Worm (Caenorhabditis elegans) whole organism, late embryonic: ENCODE data around the gene tps-2.

ENCODE experiments used
- C38D4.7 ChIP-seq: fragments of 200-800 bp; sonication (Bioruptor generic); optimal IDR thresholded peaks from 2 replicates; lab custom pipeline; 2018; ENCODE audit warnings: mild to moderate bottlenecking, missing genetic modification characterization, moderate library complexity, missing compliant biosample characterization
- K02D7.2 ChIP-seq: sonication (generic microtip); optimal IDR thresholded peaks from 2 replicates; lab custom pipeline; 2017; ENCODE audit warnings: mild to moderate bottlenecking, missing genetic modification characterization, missing compliant biosample characterization
- ceh-14 ChIP-seq: sonication (generic microtip); optimal IDR thresholded peaks from 2 replicates; lab custom pipeline; 2016; ENCODE audit warnings: missing genotype, missing genetic modification characterization, missing compliant biosample characterization
- ceh-18 ChIP-seq: sonication (generic microtip); optimal IDR thresholded peaks from 2 replicates; lab custom pipeline; 2016; ENCODE audit warnings: missing genetic modification characterization, missing compliant biosample characterization
- ceh-19 ChIP-seq: fragments of 200-800 bp; sonication (Bioruptor generic); optimal IDR thresholded peaks from 2 replicates; lab custom pipeline; 2018; ENCODE audit warnings: mild to moderate bottlenecking, missing genetic modification characterization, missing compliant biosample characterization
- ceh-24 ChIP-seq: sonication (generic microtip); optimal IDR thresholded peaks from 2 replicates; lab custom pipeline; 2016; ENCODE audit warnings: mild to moderate bottlenecking, missing genetic modification characterization, missing compliant biosample characterization
- ceh-30 ChIP-seq: fragments of 150-350 bp; optimal IDR thresholded peaks from 2 replicates; lab custom pipeline; 2014; ENCODE audit warnings: missing biosample characterization, missing genetic modification characterization
- ceh-34 ChIP-seq: sonication (generic microtip); optimal IDR thresholded peaks from 2 replicates; lab custom pipeline; 2016; ENCODE audit warnings: mild to moderate bottlenecking, missing genetic modification characterization, missing compliant biosample characterization
- ceh-9 ChIP-seq: sonication (generic microtip); optimal IDR thresholded peaks from 2 replicates; lab custom pipeline; 2016; ENCODE audit warnings: mild to moderate bottlenecking, missing genetic modification characterization, inconsistent platforms, missing compliant biosample characterization
- che-1 ChIP-seq: sonication (generic microtip); optimal IDR thresholded peaks from 2 replicates; lab custom pipeline; 2016; ENCODE audit warnings: mild to moderate bottlenecking, missing genetic modification characterization, missing compliant biosample characterization
- elt-4 ChIP-seq: sonication (generic microtip); optimal IDR thresholded peaks from 2 replicates; lab custom pipeline; 2016; ENCODE audit warnings: missing genetic modification characterization, missing compliant biosample characterization
- ets-4 ChIP-seq: sonication (generic microtip); optimal IDR thresholded peaks from 2 replicates; lab custom pipeline; 2016; ENCODE audit warnings: missing genetic modification characterization, missing compliant biosample characterization
- eyg-1 ChIP-seq: sonication (generic microtip); optimal IDR thresholded peaks from 2 replicates; lab custom pipeline; 2016; ENCODE audit warnings: missing genotype, missing genetic modification characterization, missing compliant biosample characterization
- fax-1 ChIP-seq: sonication (generic microtip); optimal IDR thresholded peaks from 2 replicates; lab custom pipeline; 2016; ENCODE audit warnings: missing genotype, missing genetic modification characterization, missing compliant biosample characterization
- fkh-6 ChIP-seq: sonication (generic microtip); optimal IDR thresholded peaks from 2 replicates; lab custom pipeline; 2016; ENCODE audit warnings: missing genetic modification characterization, missing compliant biosample characterization
- gmeb-2 ChIP-seq: sonication (generic microtip); optimal IDR thresholded peaks from 2 replicates; lab custom pipeline; 2016; ENCODE audit warnings: missing genetic modification characterization, inconsistent platforms, missing compliant biosample characterization
- hlh-13 ChIP-seq: fragments of 200-800 bp; sonication (Bioruptor generic); optimal IDR thresholded peaks from 2 replicates; lab custom pipeline; 2018; ENCODE audit warnings: mild to moderate bottlenecking, missing genetic modification characterization, missing compliant biosample characterization
- hlh-30 ChIP-seq: sonication (generic microtip); optimal IDR thresholded peaks from 2 replicates; lab custom pipeline; 2017; ENCODE audit warnings: antibody characterized with exemption, missing genetic modification characterization, missing compliant biosample characterization; ENCODE audit not compliant: insufficient read depth
- lin-11 ChIP-seq: fragments of 200-800 bp; sonication (Bioruptor generic); optimal IDR thresholded peaks from 2 replicates; lab custom pipeline; 2018; ENCODE audit warnings: mild to moderate bottlenecking, missing genetic modification characterization, missing compliant biosample characterization
- madf-2 ChIP-seq: sonication (generic microtip); optimal IDR thresholded peaks from 2 replicates; lab custom pipeline; 2017; ENCODE audit warnings: missing genetic modification characterization, missing compliant biosample characterization
- mec-3 ChIP-seq: sonication (generic microtip); optimal IDR thresholded peaks from 2 replicates; lab custom pipeline; 2016; ENCODE audit warnings: borderline replicate concordance, missing genetic modification characterization, missing compliant biosample characterization
- nhr-11 ChIP-seq: fragments of 150-350 bp; optimal IDR thresholded peaks from 2 replicates; lab custom pipeline; 2014; ENCODE audit warnings: missing biosample characterization, missing genetic modification characterization
- nhr-232 ChIP-seq: sonication (generic microtip); optimal IDR thresholded peaks from 2 replicates; lab custom pipeline; 2016; ENCODE audit warnings: missing genetic modification characterization, missing compliant biosample characterization
- odd-2 ChIP-seq: sonication (generic microtip); optimal IDR thresholded peaks from 2 replicates; lab custom pipeline; 2017; ENCODE audit warnings: antibody characterized with exemption, mild to moderate bottlenecking, missing genetic modification characterization, missing compliant biosample characterization
- pag-3 ChIP-seq: sonication (generic microtip); optimal IDR thresholded peaks from 2 replicates; lab custom pipeline; 2016; ENCODE audit warnings: missing compliant biosample characterization, missing genetic modification characterization, borderline replicate concordance
- pat-9 ChIP-seq: fragments of 200-800 bp; sonication (Bioruptor generic); optimal IDR thresholded peaks from 2 replicates; lab custom pipeline; 2018; ENCODE audit warnings: mild to moderate bottlenecking, missing genetic modification characterization, moderate library complexity, missing compliant biosample characterization
- pha-2 ChIP-seq: sonication (generic microtip); optimal IDR thresholded peaks from 2 replicates; lab custom pipeline; 2017; ENCODE audit warnings: mild to moderate bottlenecking, missing genetic modification characterization, missing compliant biosample characterization
- pha-4 ChIP-seq: fragments of 150-350 bp; optimal IDR thresholded peaks from 2 replicates; lab custom pipeline; 2018; ENCODE audit warnings: missing biosample characterization, missing genetic modification reagents, missing genetic modification characterization
- ref-2 ChIP-seq: sonication (generic microtip); optimal IDR thresholded peaks from 2 replicates; lab custom pipeline; 2016; ENCODE audit warnings: missing genetic modification characterization, missing compliant biosample characterization
- rnt-1 ChIP-seq: sonication (generic microtip); optimal IDR thresholded peaks from 2 replicates; lab custom pipeline; 2016; ENCODE audit warnings: missing genetic modification characterization, missing compliant biosample characterization
- sdc-2 ChIP-seq: sonication (generic microtip); optimal IDR thresholded peaks from 2 replicates; lab custom pipeline; 2016; ENCODE audit warnings: missing genotype, missing genetic modification characterization, missing compliant biosample characterization
- sox-2 ChIP-seq: fragments of 200-800 bp; sonication (Bioruptor generic); IDR thresholded peaks from 2 replicates; pipeline ENCODE4 v1.3.6; 2022; ENCODE audit warnings: missing genetic modification reagents, missing genetic modification characterization, missing compliant biosample characterization
- sox-4 ChIP-seq: sonication (generic microtip); optimal IDR thresholded peaks from 2 replicates; lab custom pipeline; 2017; ENCODE audit warnings: mild to moderate bottlenecking, missing genetic modification characterization, inconsistent platforms, missing compliant biosample characterization
- tbx-7 ChIP-seq: sonication (generic microtip); optimal IDR thresholded peaks from 2 replicates; lab custom pipeline; 2016; ENCODE audit warnings: missing genotype, missing genetic modification characterization, missing compliant biosample characterization
- unc-3 ChIP-seq, 2 experiments: fragments of 200-800 bp in 1 of 2; sonication (Bioruptor generic) in 1 of 2; sonication (generic microtip) in 1 of 2; conservative IDR thresholded peaks in 1 of 2; optimal IDR thresholded peaks in 1 of 2; 2 replicates each; pipeline versions ENCODE4 v1.3.6 to Lab custom; 2016 to 2022; ENCODE audit warnings: missing compliant biosample characterization in 2 of 2, missing genetic modification characterization in 2 of 2, missing genetic modification reagents in 1 of 2
- unc-42 ChIP-seq: sonication (generic microtip); optimal IDR thresholded peaks from 2 replicates; lab custom pipeline; 2016; ENCODE audit warnings: missing genotype, missing genetic modification characterization, missing compliant biosample characterization
- unc-86 ChIP-seq: sonication (generic microtip); optimal IDR thresholded peaks from 2 replicates; lab custom pipeline; 2016; ENCODE audit warnings: missing genetic modification characterization, missing compliant biosample characterization
- zip-5 ChIP-seq: sonication (generic microtip); optimal IDR thresholded peaks from 2 replicates; lab custom pipeline; 2016; ENCODE audit warnings: missing genetic modification characterization, missing compliant biosample characterization

tps-2 gene

ce11 chrII:14580549-14580948 lies 20.2 kb upstream of the tps-2 start, which contains the start of the genes nspb-8 and nspb-9:
nspb-8 (minus strand) TSS chrII:14580649.
nspb-9 (plus strand) TSS chrII:14580859.
- TF ChIP-seq unc-86 (tag; lab: Kevin White, UChicago) (no peak), ref-2 (tag; lab: Kevin White, UChicago) (no peak)

ce11 chrII:14582206-14582605 lies 18.5 kb upstream of the tps-2 start, which contains the start of gene C01G12.3:
C01G12.3 (minus strand) TSS chrII:14582306.
- TF ChIP-seq lin-11 (tag; lab: Kevin White, UChicago) (no peak), ceh-24 (tag; lab: Kevin White, UChicago) (no peak), pag-3 (tag; lab: Kevin White, UChicago) (no peak), ref-2 (tag; lab: Kevin White, UChicago) (no peak), sdc-2 (tag; lab: Kevin White, UChicago) (no peak), fkh-6 (no peak), pha-2 (tag; lab: Kevin White, UChicago) (no peak), gmeb-2 (tag; lab: Kevin White, UChicago) (no peak), che-1 (tag; lab: Kevin White, UChicago) (no peak), madf-2 (no peak), mec-3 (no peak), pat-9 (no peak), ceh-14 (tag; lab: Kevin White, UChicago) (no peak), eyg-1 (tag; lab: Kevin White, UChicago) (no peak), rnt-1 (no peak), sox-2 (GFP tag; lab: Robert Waterston, UW) (no peak), ceh-30 (tag; lab: Kevin White, UChicago) (no peak), K02D7.2 (tag; lab: Kevin White, UChicago) (no peak), sox-4 (tag; lab: Kevin White, UChicago) (no peak)

- TF ChIP-seq fkh-6 (no peak), hlh-30 (no peak), fax-1 (tag; lab: Kevin White, UChicago) (no peak), nhr-11 (tag; lab: Kevin White, UChicago) (no peak)
These were observed 13.3 kb upstream of the tps-2 start, which contains the start of gene C01G12.5 for ce11 chrII:14587407-14587806. C01G12.5 (minus strand) TSS chrII:14587507.

ce11 chrII:14588162-14588561 lies 12.5 kb upstream of the tps-2 start, which contains the start of gene nspb-10:
nspb-10 (minus strand) TSS chrII:14588262.
- TF ChIP-seq rnt-1 (no peak), pha-4 (tag; lab: Kevin White, UChicago) (no peak), sox-4 (tag; lab: Kevin White, UChicago) (no peak), zip-5 (tag; lab: Kevin White, UChicago) (no peak), elt-4 (tag; lab: Kevin White, UChicago) (no peak), C38D4.7 (GFP tag; lab: Kevin White, UChicago) (no peak), unc-3 (GFP tag; conservative IDR thresholded peaks at IDR 0.05; lab: Robert Waterston, UW) (no peak), unc-3 (tag; optimal IDR thresholded peaks at IDR 0.05; lab: Kevin White, UChicago) (no peak), ceh-18 (no peak), gmeb-2 (tag; lab: Kevin White, UChicago) (no peak), sox-2 (GFP tag; lab: Robert Waterston, UW) (no peak), K02D7.2 (tag; lab: Kevin White, UChicago) (no peak), ets-4 (no peak), fax-1 (tag; lab: Kevin White, UChicago) (no peak), ceh-19 (GFP tag; lab: Kevin White, UChicago) (no peak)

- TF ChIP-seq tbx-7, result no peak
- TF ChIP-seq ceh-24 (tag; lab: Kevin White, UChicago), result no peak
- no peak for TF ChIP-seq unc-42 (tag; lab: Kevin White, UChicago)
- TF ChIP-seq ceh-9 (tag; lab: Kevin White, UChicago), result no peak
- TF ChIP-seq gmeb-2 (tag; lab: Kevin White, UChicago), result no peak
- no peak for TF ChIP-seq hlh-13 (GFP tag; lab: Kevin White, UChicago)
- no peak for TF ChIP-seq sdc-2 (tag; lab: Kevin White, UChicago)
- no peak for TF ChIP-seq nhr-232 (tag; lab: Kevin White, UChicago)
- no peak for TF ChIP-seq ceh-34 (tag; lab: Kevin White, UChicago)
- TF ChIP-seq eyg-1 (tag; lab: Kevin White, UChicago), result no peak
- no peak for TF ChIP-seq nhr-11 (tag; lab: Kevin White, UChicago)
- no peak for TF ChIP-seq odd-2 (tag; lab: Kevin White, UChicago)
These were observed 9.0 kb upstream of the tps-2 start, which contains the start of gene C01G12.7 for ce11 chrII:14591699-14592098. C01G12.7 (minus strand) TSS chrII:14591893.
